Fruit fly (Drosophila melanogaster): ENCODE data around the gene Ir62a.

Ir62a gene

DNA sequence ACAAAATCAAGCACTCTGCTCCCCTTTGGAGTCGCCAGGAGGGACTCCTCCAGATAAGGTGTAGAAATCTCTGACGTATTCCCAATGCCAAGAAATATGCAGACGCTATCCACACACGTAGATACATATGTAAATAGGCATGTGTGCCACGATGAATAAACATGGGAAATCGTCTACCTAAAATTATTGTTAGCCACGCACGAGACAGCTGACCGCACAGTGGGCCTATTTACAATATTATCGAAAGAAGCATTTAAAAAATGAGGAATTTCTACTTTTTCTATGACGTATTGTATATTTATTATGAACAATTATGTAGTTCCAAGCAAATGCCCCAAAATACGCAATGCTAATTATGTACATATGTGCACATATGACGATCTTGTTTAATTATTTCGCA, 18.1 kb upstream of the Ir62a start (continued):
- TF ChIP-seq repo (GFP tag; optimal IDR thresholded peaks at IDR 0.05) (no peak), cwo (GFP tag; optimal IDR thresholded peaks at IDR 0.05) (peak; percentile 84), Kr (GFP tag; optimal IDR thresholded peaks at IDR 0.05) (no peak), crol (GFP tag; IDR thresholded peaks at IDR 0.05) (no peak), CG12769 (tag; optimal IDR thresholded peaks at IDR 0.05) (peak; percentile 81), CG12071 (GFP tag; optimal IDR thresholded peaks at IDR 0.05) (peak; percentile 9), CrebB (tag; optimal IDR thresholded peaks at IDR 0.05) (no peak), en (GFP tag; optimal IDR thresholded peaks at IDR 0.05) (no peak), Med (GFP tag) (peak; percentile 77), CG5245 (GFP tag; optimal IDR thresholded peaks at IDR 0.05) (no peak), CG17612 (GFP tag; IDR thresholded peaks at IDR 0.05) (peak; percentile 22; the same call in 1 of the 2 replicates), corto (GFP tag; optimal IDR thresholded peaks at IDR 0.05) (no peak), CG18262 (tag; optimal IDR thresholded peaks at IDR 0.05) (no peak), bsh (GFP tag; optimal IDR thresholded peaks at IDR 0.05) (no peak), Scr (GFP tag; IDR thresholded peaks at IDR 0.05; ENCODE audit: partially characterized antibody) (0 out of 2 replicates have a peak, but pooled peaks have one; percentile 13), Ada2b (GFP tag; IDR thresholded peaks at IDR 0.05) (peak; percentile 37), tx (GFP tag; optimal IDR thresholded peaks at IDR 0.05) (no peak), CG17802 (tag; optimal IDR thresholded peaks at IDR 0.05) (no peak), CG9876 (GFP tag; optimal IDR thresholded peaks at IDR 0.05) (no peak), ap (GFP tag; IDR thresholded peaks at IDR 0.05) (no peak), Abd-B (GFP tag; optimal IDR thresholded peaks at IDR 0.05) (no peak), ind (GFP tag; optimal IDR thresholded peaks at IDR 0.05) (no peak), Ets65A (GFP tag) (no peak), zen (tag; optimal IDR thresholded peaks at IDR 0.05) (no peak), wdn (GFP tag; IDR thresholded peaks at IDR 0.05) (no peak), ara (GFP tag; IDR thresholded peaks at IDR 0.05) (peak; percentile 58; the same call in 1 of the 2 replicates), bab2 (GFP tag; optimal IDR thresholded peaks at IDR 0.05) (peak; percentile 20), CG13287 (GFP tag; IDR thresholded peaks at IDR 0.05; ENCODE audit: partially characterized antibody) (no peak), D19A (tag; optimal IDR thresholded peaks at IDR 0.05) (no peak), CG17385 (GFP tag; optimal IDR thresholded peaks at IDR 0.05) (peak; percentile 8), danr (GFP tag; IDR thresholded peaks at IDR 0.05) (no peak; the same call in 1 of the 2 replicates), CG17568 (GFP tag; optimal IDR thresholded peaks at IDR 0.05) (no peak), CG13296 (GFP tag; optimal IDR thresholded peaks at IDR 0.05) (no peak), CG6254 (GFP tag; optimal IDR thresholded peaks at IDR 0.05) (no peak), CG4617 (GFP tag; optimal IDR thresholded peaks at IDR 0.05; ENCODE audit: borderline replicate concordance) (no peak), CG8290 (GFP tag; optimal IDR thresholded peaks at IDR 0.05) (no peak), CG8290 (tag; optimal IDR thresholded peaks at IDR 0.05) (peak in 1 of 2 experiments; percentile 36), ATbp (GFP tag; optimal IDR thresholded peaks at IDR 0.05) (peak; percentile 30), nerfin-2 (GFP tag; IDR thresholded peaks at IDR 0.05; ENCODE audit: partially characterized antibody) (no peak), knrl (GFP tag; IDR thresholded peaks at IDR 0.05; ENCODE audit: partially characterized antibody) (no peak), Fer3 (tag; optimal IDR thresholded peaks at IDR 0.05) (peak; percentile 33), CG4360 (GFP tag; IDR thresholded peaks at IDR 0.05) (0 out of 2 replicates have a peak, but pooled peaks have one; percentile 42), CG12155 (GFP tag; optimal IDR thresholded peaks at IDR 0.05) (peak; percentile 5), CG2875 (GFP tag; optimal IDR thresholded peaks at IDR 0.05) (peak; percentile 33), bcd (GFP tag; optimal IDR thresholded peaks at IDR 0.05) (peak; percentile 29), Ssrp (tag; optimal IDR thresholded peaks at IDR 0.05) (peak; percentile 35), sens-2 (GFP tag; IDR thresholded peaks at IDR 0.05) (no peak; the same call in 1 of the 2 replicates), CG16863 (GFP tag; optimal IDR thresholded peaks at IDR 0.05) (no peak), CG12659 (GFP tag; optimal IDR thresholded peaks at IDR 0.05) (peak; percentile 27), unpg (GFP tag; optimal IDR thresholded peaks at IDR 0.05) (peak; percentile 20), Bteb2 (GFP tag; optimal IDR thresholded peaks at IDR 0.05) (no peak)
